Worm (Caenorhabditis elegans) whole organism, L1 larva: ENCODE data around the gene dro-1.

Experiments
- C04F5.9 ChIP-seq: sonication (generic microtip); optimal IDR thresholded peaks from 2 replicates; lab custom pipeline; 2016; ENCODE audit warnings: missing genetic modification characterization, missing compliant biosample characterization
- aha-1 ChIP-seq: fragments of 150-350 bp; optimal IDR thresholded peaks from 2 replicates; lab custom pipeline; 2014; ENCODE audit warnings: missing biosample characterization, missing genetic modification characterization
- blmp-1 ChIP-seq: fragments of 150-350 bp; optimal IDR thresholded peaks from 2 replicates; lab custom pipeline; 2014; ENCODE audit warnings: missing biosample characterization, missing genetic modification characterization
- ceh-88 ChIP-seq: fragments of 200-800 bp; sonication (Bioruptor generic); IDR thresholded peaks from 2 replicates; pipeline ENCODE4 v1.3.6; 2022; ENCODE audit warnings: missing genetic modification characterization, missing compliant biosample characterization
- efl-1 ChIP-seq, 4 experiments: fragments of 150-350 bp; optimal IDR thresholded peaks in 3 of 4; peaks in 1 of 4; 1 replicate in 1 of 4; 2 replicates in 3 of 4; lab custom pipeline; 2014; ENCODE audit warnings: missing biosample characterization in 2 of 4, missing genetic modification characterization in 2 of 4, missing genetic modification reagents in 2 of 4
- efl-3 ChIP-seq: fragments of 200-800 bp; sonication (Bioruptor generic); optimal IDR thresholded peaks from 2 replicates; lab custom pipeline; 2018; ENCODE audit warnings: mild to moderate bottlenecking, missing genetic modification characterization, missing compliant biosample characterization
- elt-2 ChIP-seq: sonication (generic microtip); optimal IDR thresholded peaks from 2 replicates; lab custom pipeline; 2016; ENCODE audit warnings: missing genetic modification characterization, mild to moderate bottlenecking, inconsistent platforms, missing compliant biosample characterization, missing genetic modification reagents
- fkh-10 ChIP-seq: sonication (generic microtip); optimal IDR thresholded peaks from 2 replicates; lab custom pipeline; 2017; ENCODE audit warnings: missing biosample characterization, missing genetic modification reagents, missing genetic modification characterization
- fkh-4 ChIP-seq: sonication (generic microtip); optimal IDR thresholded peaks from 2 replicates; lab custom pipeline; 2016; ENCODE audit warnings: missing compliant biosample characterization, missing genetic modification characterization, borderline replicate concordance
- lin-39 ChIP-seq: fragments of 150-350 bp; optimal IDR thresholded peaks from 2 replicates; lab custom pipeline; 2014; ENCODE audit warnings: missing biosample characterization, missing genetic modification reagents, missing genetic modification characterization
- lir-3 ChIP-seq: sonication (generic microtip); optimal IDR thresholded peaks from 2 replicates; lab custom pipeline; 2016; ENCODE audit warnings: mild to moderate bottlenecking, missing genetic modification characterization, moderate library complexity, missing compliant biosample characterization; ENCODE audit not compliant: poor library complexity
- mdl-1 ChIP-seq, 2 experiments: fragments of 150-350 bp; optimal IDR thresholded peaks; 2 replicates each; lab custom pipeline; 2014 to 2017; ENCODE audit warnings: missing biosample characterization in 2 of 2, missing genetic modification characterization in 2 of 2, inconsistent platforms in 1 of 2
- mef-2 ChIP-seq: fragments of 150-350 bp; optimal IDR thresholded peaks from 2 replicates; lab custom pipeline; 2014; ENCODE audit warnings: missing biosample characterization, missing genetic modification characterization
- nhr-237 ChIP-seq: fragments of 150-350 bp; optimal IDR thresholded peaks from 2 replicates; lab custom pipeline; 2014; ENCODE audit warnings: missing biosample characterization, missing genetic modification characterization
- nhr-76 ChIP-seq: sonication (generic microtip); optimal IDR thresholded peaks from 2 replicates; lab custom pipeline; 2017; ENCODE audit warnings: missing biosample characterization, missing genetic modification characterization
- nhr-84 ChIP-seq: sonication (generic microtip); optimal IDR thresholded peaks from 2 replicates; lab custom pipeline; 2017; ENCODE audit warnings: missing biosample characterization, missing genetic modification characterization
- nhr-85 ChIP-seq: sonication (generic microtip); peaks from one replicate; lab custom pipeline; 2016; ENCODE audit warnings: missing genetic modification characterization, inconsistent platforms, missing compliant biosample characterization
- pqm-1 ChIP-seq: sonication (generic microtip); optimal IDR thresholded peaks from 3 replicates; lab custom pipeline; 2017; ENCODE audit warnings: missing biosample characterization, missing genetic modification characterization
- sup-37 ChIP-seq: fragments of 200-800 bp; sonication (Bioruptor generic); optimal IDR thresholded peaks from 2 replicates; lab custom pipeline; 2018; ENCODE audit warnings: mild to moderate bottlenecking, missing genetic modification characterization, missing compliant biosample characterization
- tlp-1 ChIP-seq: fragments of 150-350 bp; optimal IDR thresholded peaks from 2 replicates; lab custom pipeline; 2014; ENCODE audit warnings: missing biosample characterization, missing genetic modification characterization
- unc-130 ChIP-seq: fragments of 150-350 bp; optimal IDR thresholded peaks from 2 replicates; lab custom pipeline; 2017; ENCODE audit warnings: missing biosample characterization, missing genetic modification characterization, inconsistent platforms
- unc-86 ChIP-seq: sonication (generic microtip); optimal IDR thresholded peaks from 2 replicates; lab custom pipeline; 2016; ENCODE audit warnings: missing genetic modification characterization, missing compliant biosample characterization
- unc-98 ChIP-seq: fragments of 200-800 bp; sonication (Bioruptor generic); IDR thresholded peaks from 2 replicates; pipeline ENCODE4 v1.3.6; 2022; ENCODE audit warnings: missing genetic modification characterization, missing compliant biosample characterization
- vab-15 ChIP-seq: sonication (generic microtip); optimal IDR thresholded peaks from 2 replicates; lab custom pipeline; 2017; ENCODE audit warnings: missing genotype, mild to moderate bottlenecking, missing genetic modification characterization, missing compliant biosample characterization
- xbp-1 ChIP-seq: sonication (generic microtip); optimal IDR thresholded peaks from 2 replicates; lab custom pipeline; 2016; ENCODE audit warnings: missing genetic modification characterization, missing compliant biosample characterization
- zag-1 ChIP-seq: fragments of 150-350 bp; optimal IDR thresholded peaks from 2 replicates; lab custom pipeline; 2014; ENCODE audit warnings: missing biosample characterization, missing genetic modification characterization

Gene dro-1

DNA sequence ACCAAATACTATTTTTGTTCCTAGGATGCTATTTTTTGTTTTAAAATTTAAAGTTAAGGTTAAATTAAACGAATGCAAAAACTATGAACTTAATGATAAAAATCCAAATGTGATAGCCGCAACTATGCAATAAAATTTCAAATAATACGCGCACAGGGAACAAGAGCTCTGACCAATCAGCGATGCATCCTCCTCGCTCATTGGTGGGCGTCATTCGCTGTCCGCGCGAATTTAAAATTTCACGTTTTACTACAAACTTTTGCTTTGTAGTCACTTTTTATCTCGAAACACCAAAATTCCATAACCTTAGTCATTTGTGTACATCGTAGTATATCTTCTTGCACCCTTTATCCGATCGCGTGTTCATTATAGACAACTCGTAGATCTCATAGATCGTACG, 40.7 kb downstream of the dro-1 start:
- TF ChIP-seq blmp-1 (no peak), unc-86 (no peak), unc-130 (no peak), aha-1 (tag; lab: Kevin White, UChicago) (no peak), ceh-88 (no peak), pqm-1 (tag; lab: Kevin White, UChicago) (no peak), tlp-1 (tag; lab: Kevin White, UChicago) (no peak), efl-1 (optimal IDR thresholded peaks at IDR 0.05; lab: Kevin White, UChicago) (no peak), efl-1 (GFP tag; optimal IDR thresholded peaks at IDR 0.05 in 1 of 2; lab: Kevin White, UChicago) (peak in 1 of 2 experiments; percentile 7), elt-2 (tag; lab: Kevin White, UChicago) (no peak), efl-3 (no peak), vab-15 (tag; lab: Kevin White, UChicago) (no peak), fkh-10 (GFP tag; lab: Kevin White, UChicago) (no peak), lir-3 (tag; lab: Kevin White, UChicago) (no peak), mef-2 (tag; lab: Kevin White, UChicago) (no peak), xbp-1 (tag; lab: Kevin White, UChicago) (peak; percentile 57), unc-98 (GFP tag; lab: Robert Waterston, UW) (no peak), lin-39 (no peak), C04F5.9 (tag; lab: Kevin White, UChicago) (no peak)
- TF ChIP-seq, all 84 proteins: peak for 2

DNA sequence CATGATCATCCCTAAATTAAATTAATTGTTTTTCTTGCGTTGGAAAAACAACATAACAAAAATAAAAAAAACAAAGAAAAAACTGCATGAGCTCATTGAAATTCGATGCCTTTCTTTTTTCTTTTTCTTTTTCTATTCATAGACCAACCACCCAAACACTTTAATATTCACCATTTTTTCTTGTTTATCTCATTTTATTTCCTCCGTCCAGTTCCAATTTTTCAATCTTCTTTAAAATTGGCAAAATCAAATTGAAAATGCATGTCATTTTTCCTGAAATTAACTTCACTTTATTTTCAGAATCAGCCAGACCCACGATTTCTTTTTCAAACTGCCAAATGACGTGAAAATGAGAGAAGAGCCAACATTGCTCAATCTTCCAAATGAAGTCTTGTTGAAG, 43.4 kb downstream of the dro-1 start, which contains the start of gene T03F6.4:
T03F6.4 (plus strand) TSS at position 301 of the 400 bp plus-strand sequence.
- TF ChIP-seq nhr-237 (tag; lab: Kevin White, UChicago) (no peak), fkh-4 (tag; lab: Kevin White, UChicago) (no peak), zag-1 (no peak)

- TF ChIP-seq elt-2 (tag; lab: Kevin White, UChicago) (peak; percentile 73), sup-37 (GFP tag; lab: Kevin White, UChicago) (no peak)
Measured at ce11 chrIII:13388621-13389020, 46.1 kb downstream of the dro-1 start.

DNA sequence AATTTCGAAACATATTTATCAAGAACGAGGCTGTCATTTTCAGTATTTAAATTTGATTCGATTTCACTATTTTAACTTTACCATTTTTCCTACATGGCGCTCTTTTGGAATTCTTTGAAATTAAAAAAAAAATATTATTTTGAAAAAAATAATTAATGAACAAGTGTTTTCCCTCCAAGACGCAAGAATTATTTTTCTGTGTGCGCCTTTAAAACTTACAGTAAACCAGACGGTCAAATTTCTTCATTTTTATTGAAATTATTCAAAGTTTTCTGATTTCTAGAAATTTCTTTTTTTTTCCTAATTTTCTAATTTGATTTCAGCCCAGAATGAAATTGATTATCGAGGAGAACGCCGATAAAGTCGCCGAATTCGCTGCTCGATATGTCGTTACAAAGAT, 46.6 kb downstream of the dro-1 start, which contains the start of gene T03F6.3:
T03F6.3 (plus strand) TSS at position 318 of the 400 bp plus-strand sequence.
- TF ChIP-seq nhr-76 (tag; lab: Kevin White, UChicago) (no peak), mdl-1 (tag; optimal IDR thresholded peaks at IDR 0.05; lab: Kevin White, UChicago) (no peak)

DNA sequence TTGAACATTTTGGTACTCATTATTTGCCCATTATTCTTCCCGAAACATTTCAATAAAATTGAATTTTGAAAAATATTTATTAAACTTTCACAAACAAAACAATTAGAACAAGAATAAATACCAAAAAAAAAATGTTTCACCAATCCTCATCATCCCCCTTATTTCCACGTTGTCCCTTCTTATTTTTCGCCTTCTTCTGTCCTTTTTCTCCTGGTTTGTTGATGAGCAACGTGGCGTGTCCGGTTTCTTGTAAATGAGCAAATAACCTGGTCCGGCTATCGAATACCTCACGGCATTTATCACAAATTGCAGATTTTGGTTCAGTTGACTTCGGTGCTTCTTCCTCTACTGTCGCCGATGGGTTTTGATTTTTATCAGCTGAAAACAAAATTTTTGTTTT, 48.3 kb downstream of the dro-1 start:
- TF ChIP-seq efl-1 (optimal IDR thresholded peaks at IDR 0.05; lab: Kevin White, UChicago) (no peak), efl-1 (GFP tag; optimal IDR thresholded peaks at IDR 0.05 in 1 of 2; lab: Kevin White, UChicago) (peak in 1 of 2 experiments; percentile 66), unc-86 (no peak), nhr-85 (peak; percentile 65)

DNA sequence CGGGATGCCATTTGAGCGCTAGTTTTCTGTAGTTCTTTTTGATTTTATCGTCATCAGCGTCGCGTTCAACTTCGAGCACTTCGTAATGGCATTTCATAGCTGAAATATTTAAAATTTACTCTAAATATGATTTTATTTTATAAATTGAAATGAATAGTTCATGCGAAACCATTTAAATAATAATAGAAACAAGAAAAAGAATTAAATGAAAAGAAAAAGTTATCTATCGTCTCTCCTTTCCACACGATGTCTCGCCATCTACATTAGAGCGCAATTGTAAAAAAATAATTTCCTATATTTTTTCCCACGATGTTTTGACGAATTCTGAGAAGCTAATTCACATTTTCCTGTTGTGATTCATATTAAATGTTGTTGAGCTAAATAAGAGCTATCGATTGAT, 50.8 kb downstream of the dro-1 start, which contains the start of gene dnj-17:
dnj-17 (minus strand) TSS at position 101 of the 400 bp plus-strand sequence.
- TF ChIP-seq efl-1 (optimal IDR thresholded peaks at IDR 0.05; lab: Kevin White, UChicago) (no peak), efl-1 (GFP tag; optimal IDR thresholded peaks at IDR 0.05 in 1 of 2; lab: Kevin White, UChicago) (peak; percentile 27 to 74), nhr-84 (no peak)
